Comparison of ENCODE assay signal across 3 worm cellular contexts in genomic region chrIV:1433978-1434377, ce11.
A peak's percentile ranks its signal among the peaks of the same experiment; 100 is the strongest.
TF ChIP-seq lines count a peak whose summit lies in the region.

No protein-coding gene starts in this region.

TF ChIP-seq in whole organism, L3 larva, 47 proteins besides CTCF, POLR2A, EP300 and RAD21:
- TF ChIP-seq ceh-28 (tag; optimal IDR thresholded peaks at IDR 0.05; lab: Kevin White, UChicago): peak; percentile 87
- no peak for TF ChIP-seq egl-27 (tag; optimal IDR thresholded peaks at IDR 0.05; lab: Kevin White, UChicago)
- no peak for TF ChIP-seq lin-39 (tag; optimal IDR thresholded peaks at IDR 0.05; lab: Kevin White, UChicago)
- no peak for TF ChIP-seq nhr-12 (tag; optimal IDR thresholded peaks at IDR 0.05; lab: Kevin White, UChicago)
- TF ChIP-seq elt-2 (tag; optimal IDR thresholded peaks at IDR 0.05; lab: Kevin White, UChicago): no peak

TF ChIP-seq in whole organism, L4 larva, 104 proteins besides CTCF, POLR2A, EP300 and RAD21:
- peak; percentile 75 for TF ChIP-seq ceh-28 (tag; optimal IDR thresholded peaks at IDR 0.05; lab: Kevin White, UChicago)
- no peak for TF ChIP-seq mes-2 (tag; optimal IDR thresholded peaks at IDR 0.05; lab: Kevin White, UChicago; ENCODE audit: poor library complexity, severe bottlenecking)

TF ChIP-seq in whole organism, midembryonic, 9 proteins besides CTCF, POLR2A, EP300 and RAD21:
- TF ChIP-seq ref-1 (GFP tag; conservative IDR thresholded peaks at IDR 0.05; lab: Robert Waterston, UW) (no peak), ztf-29 (GFP tag; IDR thresholded peaks at IDR 0.05; lab: Robert Waterston, UW) (no peak), med-1 (GFP tag; optimal IDR thresholded peaks at IDR 0.05; lab: Kevin White, UChicago; ENCODE audit: insufficient read depth) (no peak), klf-2 (GFP tag; conservative IDR thresholded peaks at IDR 0.05; lab: Robert Waterston, UW) (no peak), ztf-23 (GFP tag; IDR thresholded peaks at IDR 0.05; lab: Robert Waterston, UW) (no peak), T22C8.4 (GFP tag; IDR thresholded peaks at IDR 0.05; lab: Robert Waterston, UW) (0 out of 2 replicates have a peak, but pooled peaks have one; percentile 48), tab-1 (GFP tag; IDR thresholded peaks at IDR 0.05; lab: Robert Waterston, UW) (no peak), flt-1 (GFP tag; IDR thresholded peaks at IDR 0.05; lab: Robert Waterston, UW) (no peak)

Comparison
In these comparisons a context has a peak if more than half of its experiments do, and no peak if none do; other contexts are left out.
1. Of the 28 proteins assayed by ChIP-seq in both whole organism, L4 larva and whole organism, L3 larva: peak only in whole organism, L4 larva: none; only in whole organism, L3 larva: none; in both: ceh-28; in neither: 27.